Fruit fly (Drosophila melanogaster): Measurements from ENCODE around the gene Wbp2.
A peak's percentile ranks its signal among the peaks of the same experiment; 100 is the strongest.

The Wbp2 gene

dm6 chr3L:12842532-12842931, 7.4 kb upstream of the Wbp2 start:
- TF ChIP-seq CG8159 (tag; optimal IDR thresholded peaks at IDR 0.05) (no peak), Pif1B (GFP tag; optimal IDR thresholded peaks at IDR 0.05) (no peak), CG34367 (tag; optimal IDR thresholded peaks at IDR 0.05) (no peak)

dm6 chr3L:12843056-12843799, 6.7 kb upstream of the Wbp2 start, which contains the start of gene nebu:
TSS of gene nebu (minus strand) at chr3L:12843106.
- TF ChIP-seq CG34367 (tag; optimal IDR thresholded peaks at IDR 0.05), result peak; percentile 97
- TF ChIP-seq CG8301 (tag; optimal IDR thresholded peaks at IDR 0.05), result peak; percentile 95
- TF ChIP-seq Pif1A (GFP tag; optimal IDR thresholded peaks at IDR 0.05), result peak; percentile 98
- peak; percentile 95 for TF ChIP-seq D1 (tag; optimal IDR thresholded peaks at IDR 0.05)
- TF ChIP-seq CG17806 (tag; optimal IDR thresholded peaks at IDR 0.05), result peak; percentile 98
- peak; percentile 94 for TF ChIP-seq gl (tag; optimal IDR thresholded peaks at IDR 0.05)
- TF ChIP-seq CG14655 (GFP tag; optimal IDR thresholded peaks at IDR 0.05), result peak; percentile 97
- no peak for TF ChIP-seq CG13204 (GFP tag; optimal IDR thresholded peaks at IDR 0.05)
- peak; percentile 95 for TF ChIP-seq rn (GFP tag; IDR thresholded peaks at IDR 0.05)
- TF ChIP-seq CG4496 (GFP tag; IDR thresholded peaks at IDR 0.05), result peak; percentile 99
- peak; percentile 98 for TF ChIP-seq CG32121 (GFP tag; IDR thresholded peaks at IDR 0.05)
- TF ChIP-seq Snoo (tag; optimal IDR thresholded peaks at IDR 0.05), result peak; percentile 98
- TF ChIP-seq fd96Ca (GFP tag; IDR thresholded peaks at IDR 0.05), result no peak; the same call in none of the 3 replicates
- TF ChIP-seq CG8159 (tag; optimal IDR thresholded peaks at IDR 0.05), result peak; percentile 98
- peak; percentile 97 for TF ChIP-seq CG15710 (tag; optimal IDR thresholded peaks at IDR 0.05)
- peak; percentile 98 for TF ChIP-seq Ets98B (GFP tag; IDR thresholded peaks at IDR 0.05)
- peak; percentile 96 for TF ChIP-seq CG12605 (GFP tag; IDR thresholded peaks at IDR 0.05)
- TF ChIP-seq EcR (GFP tag; optimal IDR thresholded peaks at IDR 0.05), result peak; percentile 28
- peak; percentile 96 for TF ChIP-seq CG9948 (tag; optimal IDR thresholded peaks at IDR 0.05)
- TF ChIP-seq CG10348 (GFP tag; IDR thresholded peaks at IDR 0.05), result peak; percentile 91
- peak; percentile 95 for TF ChIP-seq Pif1B (GFP tag; optimal IDR thresholded peaks at IDR 0.05)

dm6 chr3L:12853423-12853822, 3.5 kb downstream of the Wbp2 start, which contains the start of gene Ent3:
TSS of gene Ent3 (plus strand) at chr3L:12853646.
- TF ChIP-seq Ets98B (GFP tag; IDR thresholded peaks at IDR 0.05) (no peak), CG9948 (tag; optimal IDR thresholded peaks at IDR 0.05) (no peak)

dm6 chr3L:12857553-12858122, 7.7 kb downstream of the Wbp2 start:
- no peak for TF ChIP-seq CG8301 (tag; optimal IDR thresholded peaks at IDR 0.05)
- TF ChIP-seq rn (GFP tag; IDR thresholded peaks at IDR 0.05), result no peak
- TF ChIP-seq Snoo (tag; optimal IDR thresholded peaks at IDR 0.05), result no peak
- no peak for TF ChIP-seq D1 (tag; optimal IDR thresholded peaks at IDR 0.05)
- no peak for TF ChIP-seq CG12605 (GFP tag; IDR thresholded peaks at IDR 0.05)
- TF ChIP-seq Ets98B (GFP tag; IDR thresholded peaks at IDR 0.05), result no peak
- TF ChIP-seq CG8159 (tag; optimal IDR thresholded peaks at IDR 0.05), result no peak
- TF ChIP-seq CG13204 (GFP tag; optimal IDR thresholded peaks at IDR 0.05), result no peak
- TF ChIP-seq CG4496 (GFP tag; IDR thresholded peaks at IDR 0.05), result no peak
- TF ChIP-seq CG32121 (GFP tag; IDR thresholded peaks at IDR 0.05), result no peak
- no peak for TF ChIP-seq CG15710 (tag; optimal IDR thresholded peaks at IDR 0.05)
- TF ChIP-seq CG17806 (tag; optimal IDR thresholded peaks at IDR 0.05), result no peak
- no peak for TF ChIP-seq fd96Ca (GFP tag; IDR thresholded peaks at IDR 0.05)

- no peak for TF ChIP-seq gl (tag; optimal IDR thresholded peaks at IDR 0.05)
- TF ChIP-seq CG14655 (GFP tag; optimal IDR thresholded peaks at IDR 0.05), result no peak
- peak; percentile 5 for TF ChIP-seq D1 (tag; optimal IDR thresholded peaks at IDR 0.05)
Observed at dm6 chr3L:12861255-12861899, 11.4 kb downstream of the Wbp2 start, which contains the start of gene CG32107. TSS of gene CG32107 (minus strand) at chr3L:12861305.

dm6 chr3L:12862820-12863219, 12.9 kb downstream of the Wbp2 start, which contains the start of gene CG10943:
TSS of gene CG10943 (minus strand) at chr3L:12862920.
- TF ChIP-seq CG4496 (GFP tag; IDR thresholded peaks at IDR 0.05), result no peak
- TF ChIP-seq CG14655 (GFP tag; optimal IDR thresholded peaks at IDR 0.05), result no peak
- TF ChIP-seq CG8301 (tag; optimal IDR thresholded peaks at IDR 0.05), result no peak
- TF ChIP-seq CG32121 (GFP tag; IDR thresholded peaks at IDR 0.05), result no peak
- TF ChIP-seq gl (tag; optimal IDR thresholded peaks at IDR 0.05), result no peak
- TF ChIP-seq D1 (tag; optimal IDR thresholded peaks at IDR 0.05), result no peak
- no peak for TF ChIP-seq CG8159 (tag; optimal IDR thresholded peaks at IDR 0.05)
- TF ChIP-seq CG13204 (GFP tag; optimal IDR thresholded peaks at IDR 0.05), result no peak
- no peak for TF ChIP-seq Snoo (tag; optimal IDR thresholded peaks at IDR 0.05)
- no peak for TF ChIP-seq Pif1A (GFP tag; optimal IDR thresholded peaks at IDR 0.05)
- TF ChIP-seq EcR (GFP tag; optimal IDR thresholded peaks at IDR 0.05), result no peak
- TF ChIP-seq CG12605 (GFP tag; IDR thresholded peaks at IDR 0.05), result no peak
- TF ChIP-seq CG10348 (GFP tag; IDR thresholded peaks at IDR 0.05), result no peak
- no peak for TF ChIP-seq rn (GFP tag; IDR thresholded peaks at IDR 0.05)
- no peak for TF ChIP-seq CG17806 (tag; optimal IDR thresholded peaks at IDR 0.05)
- TF ChIP-seq Pif1B (GFP tag; optimal IDR thresholded peaks at IDR 0.05), result no peak
